Worm (Caenorhabditis elegans): ENCODE results near the gene cht-3.

cht-3 gene

DNA sequence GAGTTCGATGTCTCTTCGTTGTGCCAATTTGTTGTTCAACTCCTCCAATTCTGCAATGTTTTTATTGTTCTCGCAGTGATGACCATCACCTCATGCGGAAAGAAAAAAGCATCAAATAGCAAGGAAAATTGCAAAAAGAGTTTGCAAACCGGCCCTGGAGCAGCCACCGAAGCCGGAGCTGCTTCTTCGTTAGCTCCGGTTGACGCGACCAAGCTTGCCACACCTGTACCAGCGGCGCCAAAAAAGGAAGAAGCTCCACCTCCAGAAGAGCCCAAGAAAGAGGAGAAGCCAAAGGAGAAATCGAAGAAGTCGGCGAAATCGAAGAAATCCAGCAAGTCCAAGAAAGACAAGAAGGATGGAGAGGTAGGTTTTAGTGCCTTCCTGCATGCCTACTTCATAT lies 6.8 kb downstream of the cht-3 start:
- TF ChIP-seq fos-1 (tag; optimal IDR thresholded peaks at IDR 0.05) (no peak), ceh-82 (tag; optimal IDR thresholded peaks at IDR 0.05) (no peak), unc-130 (tag; optimal IDR thresholded peaks at IDR 0.05) (no peak), fkh-4 (tag; optimal IDR thresholded peaks at IDR 0.05; ENCODE audit: borderline replicate concordance) (no peak), C34B4.2 (tag; optimal IDR thresholded peaks at IDR 0.05) (no peak), fkh-8 (tag; optimal IDR thresholded peaks at IDR 0.05) (no peak), ceh-88 (GFP tag; IDR thresholded peaks at IDR 0.05) (no peak), nhr-237 (tag; optimal IDR thresholded peaks at IDR 0.05) (no peak), blmp-1 (tag; optimal IDR thresholded peaks at IDR 0.05) (no peak), aly-2 (tag; optimal IDR thresholded peaks at IDR 0.05) (no peak)

DNA sequence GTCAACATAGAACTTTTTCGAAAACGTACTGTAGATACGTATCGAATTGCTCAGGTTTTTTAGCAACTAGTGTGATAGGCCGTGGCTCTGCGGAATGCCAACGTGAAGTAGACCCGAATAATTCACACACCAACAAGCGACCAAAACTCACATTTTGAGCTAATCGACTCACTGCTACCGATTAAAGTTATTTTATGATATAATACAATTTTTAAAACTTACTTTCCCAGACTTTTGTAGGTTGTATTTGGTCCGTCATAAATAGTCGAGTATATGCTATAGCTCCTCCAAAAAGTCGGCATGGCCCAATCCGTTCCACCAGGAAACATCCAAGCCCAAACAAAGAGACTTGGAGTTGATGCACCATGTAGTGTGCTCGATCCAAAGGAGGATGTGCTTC lies 7.4 kb downstream of the cht-3 start, which contains the start of gene C25A8.1:
Gene C25A8.1 (plus strand): TSS at position 301 of the 400 bp plus-strand sequence.
- TF ChIP-seq ceh-82 (tag; optimal IDR thresholded peaks at IDR 0.05): no peak
- TF ChIP-seq efl-1 (optimal IDR thresholded peaks at IDR 0.05): no peak
- TF ChIP-seq efl-1 (GFP tag; optimal IDR thresholded peaks at IDR 0.05 in 1 of 2): peak in 1 of 2 experiments; percentile 15
- TF ChIP-seq lir-3 (tag; optimal IDR thresholded peaks at IDR 0.05; ENCODE audit: poor library complexity): no peak
- TF ChIP-seq C16A3.4 (tag; optimal IDR thresholded peaks at IDR 0.05): no peak

DNA sequence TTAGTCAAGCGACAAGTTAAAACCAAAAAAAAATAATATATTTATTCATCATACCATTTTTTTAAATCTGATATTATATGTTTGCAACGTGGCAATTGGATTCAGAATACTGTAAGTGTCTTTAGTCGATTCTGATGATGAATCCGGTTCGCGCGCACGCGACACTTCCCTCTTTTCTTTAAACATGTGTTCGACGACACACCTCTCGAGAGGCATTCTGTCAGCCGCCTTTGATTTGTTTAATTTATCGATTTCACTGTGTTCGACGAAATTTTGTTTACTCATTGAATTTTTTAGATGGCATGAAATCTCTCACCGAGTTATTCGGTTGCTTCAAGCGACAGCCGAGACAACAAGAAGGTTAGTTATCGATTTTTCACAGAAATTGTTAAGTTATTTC lies 8.3 kb downstream of the cht-3 start, which contains the start of gene trxr-1:
Gene trxr-1 (plus strand): TSS at position 227 of the 400 bp plus-strand sequence.
- TF ChIP-seq C16A3.4 (tag; optimal IDR thresholded peaks at IDR 0.05): no peak
- TF ChIP-seq unc-30 (tag; optimal IDR thresholded peaks at IDR 0.05): no peak
- no peak for TF ChIP-seq nhr-84 (tag; optimal IDR thresholded peaks at IDR 0.05)
- TF ChIP-seq lin-14 (GFP tag; optimal IDR thresholded peaks at IDR 0.05): peak; percentile 11

DNA sequence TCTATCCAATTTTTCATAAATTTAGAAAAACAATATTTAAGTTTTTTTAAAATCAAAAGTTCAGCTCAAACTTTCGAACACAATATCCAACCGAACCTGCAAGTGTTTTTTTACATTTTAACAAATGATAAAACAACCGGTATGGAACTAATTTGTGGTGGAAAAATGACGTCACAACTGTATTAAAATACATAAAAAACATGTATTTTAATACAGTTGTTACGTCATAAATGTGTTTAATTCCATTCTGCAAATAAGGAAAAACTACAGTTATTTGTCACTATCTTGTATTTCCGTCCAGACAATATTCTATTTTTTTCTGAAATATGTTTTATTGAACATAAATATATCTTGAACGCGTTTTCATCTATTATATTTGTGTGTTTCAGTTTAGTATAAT lies 8.8 kb downstream of the cht-3 start:
- TF ChIP-seq pqm-1 (tag; optimal IDR thresholded peaks at IDR 0.05) (no peak), xbp-1 (tag; optimal IDR thresholded peaks at IDR 0.05) (no peak), ces-1 (GFP tag; optimal IDR thresholded peaks at IDR 0.05) (no peak), nhr-47 (tag; optimal IDR thresholded peaks at IDR 0.05) (no peak), grh-1 (GFP tag; IDR thresholded peaks at IDR 0.05) (no peak), unc-86 (tag; optimal IDR thresholded peaks at IDR 0.05) (no peak), Y116A8C.19 (tag; optimal IDR thresholded peaks at IDR 0.05; ENCODE audit: borderline replicate concordance) (no peak), sox-4 (tag; optimal IDR thresholded peaks at IDR 0.05) (no peak), zag-1 (tag; optimal IDR thresholded peaks at IDR 0.05) (no peak), nhr-19 (GFP tag; conservative IDR thresholded peaks at IDR 0.05) (no peak), lin-14 (GFP tag; optimal IDR thresholded peaks at IDR 0.05) (no peak), unc-98 (GFP tag; IDR thresholded peaks at IDR 0.05) (no peak), ceh-63 (GFP tag; optimal IDR thresholded peaks at IDR 0.05) (no peak), lin-39 (tag; optimal IDR thresholded peaks at IDR 0.05) (no peak)

DNA sequence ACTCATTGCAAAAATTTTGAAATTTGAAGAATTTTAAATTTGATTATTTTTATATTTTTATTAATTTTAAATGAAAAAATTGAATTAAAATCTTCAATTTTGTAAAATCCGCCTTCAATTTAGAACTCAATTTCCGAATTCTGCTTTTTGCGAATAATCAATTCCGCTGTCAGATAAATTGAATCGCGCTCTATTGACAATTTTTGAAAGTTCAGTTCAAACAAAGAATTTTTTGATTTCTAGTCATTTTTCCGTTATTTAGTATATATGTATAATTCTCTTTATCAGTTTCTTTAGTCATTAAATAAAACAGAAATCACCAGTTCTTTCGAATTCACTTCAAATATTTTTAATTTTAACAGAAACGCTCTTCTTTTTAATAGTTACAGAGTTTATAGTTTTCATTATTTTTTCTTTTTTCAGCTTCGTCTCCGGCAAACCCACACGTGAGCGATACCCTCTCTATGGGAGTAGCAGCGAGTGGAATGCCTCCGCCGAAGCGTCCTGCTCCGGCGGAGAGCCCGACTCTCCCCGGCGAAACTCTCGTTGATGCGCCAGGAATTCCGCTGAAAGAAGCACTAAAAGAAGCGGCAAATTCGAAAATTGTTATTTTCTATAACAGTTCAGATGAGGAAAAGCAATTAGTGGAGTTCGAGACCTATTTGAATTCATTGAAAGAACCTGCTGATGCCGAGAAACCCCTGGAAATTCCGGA lies 9.5 kb downstream of the cht-3 start:
- peak; percentile 38 for TF ChIP-seq lin-14 (GFP tag; optimal IDR thresholded peaks at IDR 0.05)
- TF ChIP-seq egl-13 (tag; optimal IDR thresholded peaks at IDR 0.05): no peak
- TF ChIP-seq nhr-12 (tag; optimal IDR thresholded peaks at IDR 0.05): no peak
- peak; percentile 24 for TF ChIP-seq C16A3.4 (tag; optimal IDR thresholded peaks at IDR 0.05)
- TF ChIP-seq nhr-19 (GFP tag; conservative IDR thresholded peaks at IDR 0.05): no peak
- TF ChIP-seq lin-35 (GFP tag; optimal IDR thresholded peaks at IDR 0.05): peak in 1 of 2 experiments; percentile 36
- peak; percentile 11 for TF ChIP-seq blmp-1 (tag; optimal IDR thresholded peaks at IDR 0.05)
- no peak for TF ChIP-seq swsn-7 (tag; optimal IDR thresholded peaks at IDR 0.05)
- TF ChIP-seq lsy-2 (tag; optimal IDR thresholded peaks at IDR 0.05): peak in 1 of 2 experiments; percentile 51
- TF ChIP-seq unc-86 (tag; optimal IDR thresholded peaks at IDR 0.05): no peak
- TF ChIP-seq mep-1 (tag; optimal IDR thresholded peaks at IDR 0.05): peak; percentile 35
- TF ChIP-seq dpl-1 (GFP tag; optimal IDR thresholded peaks at IDR 0.05): peak in 1 of 3 experiments; percentile 47

Measured in whole organism, L1 larva.